Fruit fly (Drosophila melanogaster): ENCODE data around the gene Tango6.

DNA sequence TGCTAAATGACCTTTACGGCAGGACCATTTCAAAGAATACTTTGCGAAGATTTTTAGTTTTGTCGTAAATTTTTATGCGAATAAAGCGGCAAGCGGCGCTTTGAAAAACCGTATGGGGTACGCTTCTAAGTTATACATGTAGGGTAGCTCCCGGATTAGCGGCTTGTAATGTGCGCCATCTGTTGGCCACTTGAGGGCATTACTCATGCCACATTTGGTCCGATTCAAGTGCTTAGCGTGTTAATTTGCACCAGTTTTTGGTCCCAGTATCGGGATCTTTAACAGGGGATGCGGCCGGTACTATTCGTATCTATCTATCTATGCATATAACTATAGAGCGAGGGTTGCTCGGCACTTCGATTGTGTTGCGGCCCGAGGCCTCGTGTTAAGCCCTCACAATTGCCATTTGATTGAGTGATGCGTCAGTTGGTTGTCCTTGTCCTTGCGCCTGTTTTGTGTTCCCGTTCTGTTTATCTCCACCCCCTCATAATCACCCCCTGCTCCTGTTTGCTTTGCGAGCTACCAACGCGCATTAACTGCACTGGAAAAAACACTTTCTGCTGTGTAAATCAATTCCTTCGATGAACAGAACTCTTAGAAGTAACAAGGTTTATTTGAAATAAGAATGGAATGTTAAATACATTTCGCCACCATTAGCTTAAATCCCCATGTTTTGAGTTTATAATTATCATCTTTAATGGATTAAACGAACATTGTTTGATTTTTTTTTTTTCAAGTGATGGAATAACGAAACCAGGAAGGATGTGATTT, 38.3 kb upstream of the Tango6 start:
- TF ChIP-seq CG2875 (GFP tag; optimal IDR thresholded peaks at IDR 0.05) (no peak), CG30403 (GFP tag; optimal IDR thresholded peaks at IDR 0.05) (peak; percentile 14), Vsx1 (GFP tag; optimal IDR thresholded peaks at IDR 0.05) (no peak), CG17612 (GFP tag; IDR thresholded peaks at IDR 0.05) (no peak)
